Worm (Caenorhabditis elegans) whole organism, L2 larva: Measurements from ENCODE around the gene F49F1.7.

Source experiments
- F13H6.1 ChIP-seq: sonication (generic microtip); optimal IDR thresholded peaks from 2 replicates; lab custom pipeline; 2016; ENCODE audit warnings: missing genetic modification characterization, missing compliant biosample characterization
- R02D3.7 ChIP-seq: fragments of 150-350 bp; optimal IDR thresholded peaks from 2 replicates; lab custom pipeline; 2014; ENCODE audit warnings: missing biosample characterization, missing genetic modification characterization
- Y55F3AM.14 ChIP-seq: fragments of 200-800 bp; sonication (Bioruptor generic); optimal IDR thresholded peaks from 2 replicates; lab custom pipeline; 2018; ENCODE audit warnings: mild to moderate bottlenecking, missing genetic modification characterization, missing compliant biosample characterization
- ZK546.5 ChIP-seq: sonication (generic microtip); optimal IDR thresholded peaks from 2 replicates; lab custom pipeline; 2017; ENCODE audit warnings: missing biosample characterization, missing genetic modification characterization
- blmp-1 ChIP-seq: sonication (generic microtip); optimal IDR thresholded peaks from 2 replicates; lab custom pipeline; 2017; ENCODE audit warnings: missing genetic modification characterization, mild to moderate bottlenecking, missing compliant biosample characterization, antibody characterized with exemption, moderate library complexity; ENCODE audit not compliant: insufficient read depth
- ceh-16 ChIP-seq: fragments of 150-350 bp; optimal IDR thresholded peaks from 2 replicates; lab custom pipeline; 2014; ENCODE audit warnings: missing biosample characterization, missing genetic modification characterization
- crh-2 ChIP-seq: sonication (generic microtip); optimal IDR thresholded peaks from 2 replicates; lab custom pipeline; 2017; ENCODE audit warnings: missing biosample characterization, missing genetic modification characterization
- dmd-4 ChIP-seq: sonication (generic microtip); optimal IDR thresholded peaks from 2 replicates; lab custom pipeline; 2017; ENCODE audit warnings: missing biosample characterization, missing genetic modification characterization
- fos-1 ChIP-seq: fragments of 150-350 bp; optimal IDR thresholded peaks from 2 replicates; lab custom pipeline; 2014; ENCODE audit warnings: missing biosample characterization, missing genetic modification characterization
- gmeb-1 ChIP-seq: fragments of 150-350 bp; optimal IDR thresholded peaks from 2 replicates; lab custom pipeline; 2014; ENCODE audit warnings: missing biosample characterization, missing genetic modification characterization
- lin-11 ChIP-seq: fragments of 150-350 bp; sonication (generic microtip); optimal IDR thresholded peaks from 2 replicates; lab custom pipeline; 2014; ENCODE audit warnings: missing biosample characterization, missing genetic modification characterization, inconsistent platforms, mixed read lengths
- lin-13 ChIP-seq: fragments of 150-350 bp; optimal IDR thresholded peaks from 2 replicates; lab custom pipeline; 2014; ENCODE audit warnings: missing biosample characterization, missing genetic modification reagents, missing genetic modification characterization
- lin-39 ChIP-seq: fragments of 150-350 bp; optimal IDR thresholded peaks from 2 replicates; lab custom pipeline; 2014; ENCODE audit warnings: missing biosample characterization, missing genetic modification reagents, missing genetic modification characterization
- lsy-2 ChIP-seq, 2 experiments: fragments of 150-350 bp in 1 of 2; sonication (generic microtip) in 1 of 2; optimal IDR thresholded peaks; 2 replicates each; lab custom pipeline; 2014 to 2017; ENCODE audit warnings: missing biosample characterization in 2 of 2, missing genetic modification characterization in 2 of 2
- mdl-1 ChIP-seq, 2 experiments: fragments of 150-350 bp in 1 of 2; sonication (generic microtip) in 1 of 2; optimal IDR thresholded peaks; 2 replicates each; lab custom pipeline; 2017; ENCODE audit warnings: missing biosample characterization in 2 of 2, missing genetic modification characterization in 2 of 2
- nhr-11 ChIP-seq: fragments of 150-350 bp; optimal IDR thresholded peaks from 2 replicates; lab custom pipeline; 2014; ENCODE audit warnings: missing biosample characterization, missing genetic modification characterization
- nhr-12 ChIP-seq: fragments of 150-350 bp; optimal IDR thresholded peaks from 2 replicates; lab custom pipeline; 2014; ENCODE audit warnings: missing biosample characterization, missing genetic modification characterization
- nhr-129 ChIP-seq: fragments of 150-350 bp; optimal IDR thresholded peaks from 2 replicates; lab custom pipeline; 2014; ENCODE audit warnings: missing biosample characterization, missing genetic modification characterization
- nhr-21 ChIP-seq: fragments of 150-350 bp; optimal IDR thresholded peaks from 2 replicates; lab custom pipeline; 2014; ENCODE audit warnings: missing biosample characterization, missing genetic modification characterization
- nhr-23 ChIP-seq: fragments of 150-350 bp; optimal IDR thresholded peaks from 2 replicates; lab custom pipeline; 2014; ENCODE audit warnings: missing biosample characterization, missing genetic modification reagents, missing genetic modification characterization
- nhr-237 ChIP-seq: fragments of 150-350 bp; optimal IDR thresholded peaks from 2 replicates; lab custom pipeline; 2014; ENCODE audit warnings: missing biosample characterization, missing genetic modification characterization
- nhr-25 ChIP-seq: fragments of 150-350 bp; sonication (generic microtip); optimal IDR thresholded peaks from 3 replicates; lab custom pipeline; 2014; ENCODE audit warnings: missing biosample characterization, missing genetic modification characterization
- nhr-6 ChIP-seq: fragments of 150-350 bp; optimal IDR thresholded peaks from 2 replicates; lab custom pipeline; 2014; ENCODE audit warnings: missing biosample characterization, missing genetic modification characterization
- nhr-77 ChIP-seq: fragments of 150-350 bp; optimal IDR thresholded peaks from 2 replicates; lab custom pipeline; 2014; ENCODE audit warnings: missing biosample characterization, missing genetic modification characterization
- peb-1 ChIP-seq: fragments of 150-350 bp; optimal IDR thresholded peaks from 2 replicates; lab custom pipeline; 2014; ENCODE audit warnings: missing biosample characterization, missing genetic modification characterization
- skn-1 ChIP-seq: sonication (generic microtip); optimal IDR thresholded peaks from 2 replicates; lab custom pipeline; 2017; ENCODE audit warnings: missing biosample characterization, missing genetic modification characterization
- sma-9 ChIP-seq, 2 experiments: fragments of 150-350 bp in 1 of 2; sonication (generic microtip) in 1 of 2; optimal IDR thresholded peaks; 2 replicates each; lab custom pipeline; 2014 to 2016; ENCODE audit warnings: missing genetic modification characterization in 2 of 2, mild to moderate bottlenecking in 1 of 2, missing biosample characterization in 1 of 2, missing compliant biosample characterization in 1 of 2, missing genetic modification reagents in 1 of 2, moderate library complexity in 1 of 2
- unc-39 ChIP-seq: fragments of 150-350 bp; optimal IDR thresholded peaks from 2 replicates; lab custom pipeline; 2014; ENCODE audit warnings: missing biosample characterization, missing genetic modification characterization
- zag-1 ChIP-seq: fragments of 150-350 bp; optimal IDR thresholded peaks from 2 replicates; lab custom pipeline; 2014; ENCODE audit warnings: missing biosample characterization, missing genetic modification characterization
- ztf-1 ChIP-seq: fragments of 200-800 bp; sonication (Bioruptor generic); conservative IDR thresholded peaks from 2 replicates; pipeline ENCODE4 v1.3.6; 2022; ENCODE audit warnings: missing genetic modification characterization, missing compliant biosample characterization
- ztf-11 ChIP-seq: sonication (generic microtip); optimal IDR thresholded peaks from 2 replicates; lab custom pipeline; 2017; ENCODE audit warnings: missing biosample characterization, missing genetic modification characterization
- ztf-4 ChIP-seq: fragments of 150-350 bp; optimal IDR thresholded peaks from 2 replicates; lab custom pipeline; 2014; ENCODE audit warnings: missing biosample characterization, missing genetic modification characterization

F49F1.7 gene

ce11 chrIV:4123083-4123482 lies 2.5 kb downstream of the F49F1.7 start, which contains the start of gene mul-1:
TSS of gene mul-1 (minus strand) at chrIV:4123166.
- TF ChIP-seq ztf-1 (GFP tag; lab: Robert Waterston, UW), result no peak
- no peak for TF ChIP-seq lin-39 (tag; lab: Kevin White, UChicago)
- TF ChIP-seq dmd-4 (tag; lab: Kevin White, UChicago), result no peak
- no peak for TF ChIP-seq crh-2 (tag; lab: Kevin White, UChicago)
- no peak for TF ChIP-seq ZK546.5 (tag; lab: Kevin White, UChicago)
- TF ChIP-seq lsy-2 (tag; optimal IDR thresholded peaks at IDR 0.05; lab: Kevin White, UChicago), result no peak
- TF ChIP-seq F13H6.1, result no peak
- no peak for TF ChIP-seq ceh-16 (tag; lab: Kevin White, UChicago)
- no peak for TF ChIP-seq lin-13
- TF ChIP-seq sma-9 (GFP tag; optimal IDR thresholded peaks at IDR 0.05; lab: Kevin White, UChicago), result no peak
- TF ChIP-seq sma-9 (tag; optimal IDR thresholded peaks at IDR 0.05; lab: Kevin White, UChicago), result no peak
- no peak for TF ChIP-seq nhr-12 (tag; lab: Kevin White, UChicago)

ce11 chrIV:4121055-4121454 lies 4.5 kb downstream of the F49F1.7 start:
- TF ChIP-seq ceh-16 (tag; lab: Kevin White, UChicago) (no peak), nhr-23 (tag; lab: Kevin White, UChicago) (no peak), ztf-11 (tag; lab: Kevin White, UChicago) (no peak), ztf-4 (tag; lab: Kevin White, UChicago) (no peak), lin-13 (no peak), nhr-21 (tag; lab: Kevin White, UChicago) (no peak), mdl-1 (tag; optimal IDR thresholded peaks at IDR 0.05; lab: Kevin White, UChicago) (no peak), dmd-4 (tag; lab: Kevin White, UChicago) (no peak), skn-1 (no peak), nhr-129 (tag; lab: Kevin White, UChicago) (no peak), F13H6.1 (no peak), crh-2 (tag; lab: Kevin White, UChicago) (no peak), gmeb-1 (tag; lab: Kevin White, UChicago) (no peak), peb-1 (tag; lab: Kevin White, UChicago) (no peak), zag-1 (no peak), unc-39 (tag; lab: Kevin White, UChicago) (no peak), R02D3.7 (no peak), nhr-237 (no peak)
- TF ChIP-seq, all 48 proteins: peak for 0

- TF ChIP-seq blmp-1 (tag; lab: Kevin White, UChicago) (no peak), nhr-6 (tag; lab: Kevin White, UChicago) (no peak), Y55F3AM.14 (GFP tag; lab: Kevin White, UChicago) (no peak), ztf-4 (tag; lab: Kevin White, UChicago) (no peak), crh-2 (tag; lab: Kevin White, UChicago) (no peak), ztf-11 (tag; lab: Kevin White, UChicago) (no peak), lsy-2 (tag; optimal IDR thresholded peaks at IDR 0.05; lab: Kevin White, UChicago) (no peak), nhr-77 (no peak), unc-39 (tag; lab: Kevin White, UChicago) (no peak)
Measured at ce11 chrIV:4120263-4120662, 5.3 kb downstream of the F49F1.7 start, which contains the start of gene F49F1.5. TSS of gene F49F1.5 (minus strand) at chrIV:4120415.

- peak; percentile 15 for TF ChIP-seq fos-1 (tag; lab: Kevin White, UChicago)
- no peak for TF ChIP-seq lin-11 (tag; lab: Kevin White, UChicago)
- TF ChIP-seq skn-1, result no peak
- TF ChIP-seq, all 48 proteins: peak for 1
Measured at ce11 chrIV:4117432-4117831, 8.1 kb downstream of the F49F1.7 start, which contains the start of gene drd-50. TSS of gene drd-50 (plus strand) at chrIV:4117732.

ce11 chrIV:4115634-4116033 lies 9.9 kb downstream of the F49F1.7 start, which contains the start of the genes F49F1.4 and F49F1.2:
TSS of gene F49F1.4 (minus strand) at chrIV:4115734.
TSS of gene F49F1.2 (plus strand) at chrIV:4115943.
- TF ChIP-seq skn-1 (no peak), nhr-25 (tag; lab: Kevin White, UChicago) (no peak), unc-39 (tag; lab: Kevin White, UChicago) (no peak), F13H6.1 (no peak), nhr-11 (no peak), ztf-1 (GFP tag; lab: Robert Waterston, UW) (no peak)
- TF ChIP-seq, all 48 proteins: peak for 0
